Worm (Caenorhabditis elegans): Measurements from ENCODE around the gene fbxb-3.
A peak's percentile ranks its signal among the peaks of the same experiment; 100 is the strongest.

The fbxb-3 gene

ce11 chrIV:11821591-11822361 is 17.0 kb upstream of the fbxb-3 start, which contains the start of the genes par-5 and M117.3 (continued):
- peak; percentile 57 for TF ChIP-seq rcor-1 (GFP tag; IDR thresholded peaks at IDR 0.05)
- peak; percentile 90 for TF ChIP-seq ceh-27 (GFP tag; optimal IDR thresholded peaks at IDR 0.05)
- TF ChIP-seq nhr-120 (GFP tag; IDR thresholded peaks at IDR 0.05), result no peak
- TF ChIP-seq ceh-40 (GFP tag; IDR thresholded peaks at IDR 0.05), result no peak
- no peak for TF ChIP-seq repo-1 (tag; optimal IDR thresholded peaks at IDR 0.05)
- TF ChIP-seq pbrm-1 (GFP tag; IDR thresholded peaks at IDR 0.05), result peak; percentile 67; the same call in 1 of the 2 replicates
- no peak for TF ChIP-seq T26A5.8 (tag; optimal IDR thresholded peaks at IDR 0.05)
- TF ChIP-seq madf-3 (GFP tag; IDR thresholded peaks at IDR 0.05), result no peak; the same call in 1 of the 2 replicates
- TF ChIP-seq T07F8.4 (tag; optimal IDR thresholded peaks at IDR 0.05), result peak; percentile 73
- peak; percentile 29; the same call in 1 of the 2 replicates for TF ChIP-seq madf-6 (GFP tag; IDR thresholded peaks at IDR 0.05)
- TF ChIP-seq nhr-179 (tag; optimal IDR thresholded peaks at IDR 0.05), result no peak
- no peak for TF ChIP-seq Y53F4B.3 (GFP tag; IDR thresholded peaks at IDR 0.05)
- no peak for TF ChIP-seq aptf-3 (GFP tag; IDR thresholded peaks at IDR 0.05)
- TF ChIP-seq F55B11.4 (tag; optimal IDR thresholded peaks at IDR 0.05; ENCODE audit: borderline replicate concordance, insufficient read depth), result no peak
- TF ChIP-seq dpl-1 (GFP tag; optimal IDR thresholded peaks at IDR 0.05), result no peak
- TF ChIP-seq xnd-1 (tag; optimal IDR thresholded peaks at IDR 0.05), result no peak
- TF ChIP-seq hrde-1 (tag; optimal IDR thresholded peaks at IDR 0.05; ENCODE audit: borderline replicate concordance), result no peak
- no peak for TF ChIP-seq nfya-2 (GFP tag; IDR thresholded peaks at IDR 0.05)
- no peak for TF ChIP-seq dpff-1 (tag; optimal IDR thresholded peaks at IDR 0.05)
- no peak; the same call in 1 of the 2 replicates for TF ChIP-seq Y67H2A.10 (GFP tag; conservative IDR thresholded peaks at IDR 0.05)
- TF ChIP-seq F57C9.4 (tag; optimal IDR thresholded peaks at IDR 0.05), result no peak
- peak; percentile 65 for TF ChIP-seq tbp1 (GFP tag; optimal IDR thresholded peaks at IDR 0.05)
- peak; percentile 65 for TF ChIP-seq K11D2.4 (GFP tag; IDR thresholded peaks at IDR 0.05)
- TF ChIP-seq F49E8.2 (tag; optimal IDR thresholded peaks at IDR 0.05; ENCODE audit: insufficient read depth), result no peak
- TF ChIP-seq attf-3 (GFP tag; conservative IDR thresholded peaks at IDR 0.05), result 0 out of 2 replicates have a peak, but pooled peaks have one; percentile 8
- TF ChIP-seq sea-2 (GFP tag; IDR thresholded peaks at IDR 0.05), result 0 out of 2 replicates have a peak, but pooled peaks have one; percentile 26
- no peak for TF ChIP-seq tbx-9 (tag; optimal IDR thresholded peaks at IDR 0.05; ENCODE audit: borderline replicate concordance)
- no peak for TF ChIP-seq ztf-6 (GFP tag; IDR thresholded peaks at IDR 0.05)
- TF ChIP-seq mel-28 (tag; optimal IDR thresholded peaks at IDR 0.05; ENCODE audit: borderline replicate concordance), result no peak
- TF ChIP-seq nhr-27 (tag; optimal IDR thresholded peaks at IDR 0.05), result no peak
- TF ChIP-seq Y79H2A.3 (GFP tag; conservative IDR thresholded peaks at IDR 0.05), result no peak
- TF ChIP-seq F10E7.11 (tag; optimal IDR thresholded peaks at IDR 0.05), result no peak
- TF ChIP-seq bed-1 (GFP tag; IDR thresholded peaks at IDR 0.05), result no peak
- peak; percentile 52 for TF ChIP-seq somi-1 (GFP tag; optimal IDR thresholded peaks at IDR 0.05)
- no peak for TF ChIP-seq sdz-38 (tag; optimal IDR thresholded peaks at IDR 0.05)
- TF ChIP-seq nfya-1 (tag; optimal IDR thresholded peaks at IDR 0.05; ENCODE audit: borderline replicate concordance, insufficient read depth), result no peak
- TF ChIP-seq rpc-1 (optimal IDR thresholded peaks at IDR 0.05), result no peak
- TF ChIP-seq rpc-1 (tag; optimal IDR thresholded peaks at IDR 0.05), result no peak
- peak; percentile 45; the same call in 1 of the 2 replicates for TF ChIP-seq dox-1 (GFP tag; IDR thresholded peaks at IDR 0.05)
- TF ChIP-seq ceh-91 (GFP tag; IDR thresholded peaks at IDR 0.05), result no peak
- peak; percentile 14 for TF ChIP-seq die-1 (tag; optimal IDR thresholded peaks at IDR 0.05)
- TF ChIP-seq hsf-1 (GFP tag; IDR thresholded peaks at IDR 0.05), result peak; percentile 76
- TF ChIP-seq rec-8 (tag; optimal IDR thresholded peaks at IDR 0.05), result no peak
- TF ChIP-seq nhr-90 (tag; optimal IDR thresholded peaks at IDR 0.05), result peak; percentile 27
- TF ChIP-seq aptf-2 (GFP tag; conservative IDR thresholded peaks at IDR 0.05), result no peak
- no peak for TF ChIP-seq F57A8.1 (GFP tag; optimal IDR thresholded peaks at IDR 0.05)
- TF ChIP-seq Y56A3A.18 (GFP tag; IDR thresholded peaks at IDR 0.05), result no peak
